Fruit fly (Drosophila melanogaster): ENCODE results near the gene CG3437.
A peak's percentile ranks its signal among the peaks of the same experiment; 100 is the strongest.

CG3437 gene

DNA sequence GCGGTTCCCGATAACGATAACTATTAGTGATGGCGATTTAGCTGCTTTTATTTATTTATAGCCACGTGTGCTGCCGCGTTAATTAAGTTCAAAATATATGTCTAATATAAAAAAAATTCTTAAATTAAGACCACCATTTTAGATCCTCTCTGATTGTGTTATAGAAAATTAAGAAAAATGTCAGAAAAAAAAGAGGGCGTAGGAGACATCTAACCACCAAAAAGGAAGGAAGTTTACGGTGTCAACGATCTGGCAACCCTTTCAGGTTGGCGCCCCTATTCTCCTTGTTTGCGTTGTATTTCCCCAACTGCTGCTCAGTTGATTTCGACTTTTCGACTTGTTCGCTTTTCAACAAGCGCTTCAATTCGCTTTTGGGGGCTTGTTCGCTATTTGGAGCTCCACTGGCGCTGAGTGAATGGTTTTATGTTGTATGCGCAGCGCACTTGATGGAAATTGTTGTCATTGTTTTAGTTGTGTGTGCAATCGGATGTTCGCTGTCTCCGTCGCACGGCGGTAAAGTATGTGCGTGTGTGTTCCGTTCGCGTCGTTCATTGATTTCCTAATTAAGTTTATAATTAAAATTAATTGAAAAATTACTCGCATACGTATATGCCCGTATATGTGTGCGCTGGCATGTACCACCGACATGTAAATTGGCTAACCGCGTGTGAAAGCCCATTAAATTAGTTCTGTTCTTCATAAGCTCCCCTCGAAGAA, 3.5 kb upstream of the CG3437 start, which contains the start of the genes CG3434 and CG44838 (continued):
- TF ChIP-seq Spps (tag; optimal IDR thresholded peaks at IDR 0.05) (peak; percentile 64), CG34224 (GFP tag; IDR thresholded peaks at IDR 0.05; ENCODE audit: partially characterized antibody) (0 out of 3 replicates have a peak, but pooled peaks have one; percentile 34), Med (GFP tag) (peak; percentile 92), yki (optimal IDR thresholded peaks at IDR 0.05) (no peak), gfzf (GFP tag; optimal IDR thresholded peaks at IDR 0.05) (peak; percentile 16), CG3281 (GFP tag; optimal IDR thresholded peaks at IDR 0.05) (peak; percentile 79), dan (GFP tag; IDR thresholded peaks at IDR 0.05) (no peak), sna (GFP tag; IDR thresholded peaks at IDR 0.05; ENCODE audit: partially characterized antibody) (no peak), ac (GFP tag; optimal IDR thresholded peaks at IDR 0.05) (no peak), crc (GFP tag; optimal IDR thresholded peaks at IDR 0.05) (peak; percentile 39), CG31224 (GFP tag; IDR thresholded peaks at IDR 0.05) (no peak; the same call in 1 of the 2 replicates), Atf6 (GFP tag; IDR thresholded peaks at IDR 0.05) (peak; percentile 63; the same call in 1 of the 2 replicates), CG11085 (GFP tag; IDR thresholded peaks at IDR 0.05) (peak; percentile 62; the same call in 1 of the 2 replicates), otp (GFP tag; IDR thresholded peaks at IDR 0.05) (peak; percentile 72; the same call in 2 of the 3 replicates), Bteb2 (GFP tag; optimal IDR thresholded peaks at IDR 0.05) (peak; percentile 72), Meics (GFP tag; optimal IDR thresholded peaks at IDR 0.05) (peak; percentile 82), Dfd (GFP tag; optimal IDR thresholded peaks at IDR 0.05) (no peak), CG8359 (GFP tag; optimal IDR thresholded peaks at IDR 0.05; ENCODE audit: borderline replicate concordance) (no peak), CG9797 (GFP tag; optimal IDR thresholded peaks at IDR 0.05) (peak; percentile 25), Camta (GFP tag; optimal IDR thresholded peaks at IDR 0.05) (peak; percentile 35), btn (GFP tag; optimal IDR thresholded peaks at IDR 0.05) (peak; percentile 25), Nf-YB (GFP tag; optimal IDR thresholded peaks at IDR 0.05) (peak; percentile 72), CG8388 (GFP tag; optimal IDR thresholded peaks at IDR 0.05) (peak; percentile 75), trh (GFP tag; optimal IDR thresholded peaks at IDR 0.05) (peak; percentile 15), Lpt (GFP tag; optimal IDR thresholded peaks at IDR 0.05) (no peak), Xrp1 (GFP tag; IDR thresholded peaks at IDR 0.05) (peak; percentile 86), E2f2 (GFP tag; IDR thresholded peaks at IDR 0.05) (peak; percentile 78), Max (GFP tag; optimal IDR thresholded peaks at IDR 0.05) (peak; percentile 88), Hey (tag; optimal IDR thresholded peaks at IDR 0.05) (peak; percentile 9), nerfin-1 (tag; optimal IDR thresholded peaks at IDR 0.05) (peak; percentile 68), kay (GFP tag; optimal IDR thresholded peaks at IDR 0.05) (peak; percentile 61), sens-2 (GFP tag; IDR thresholded peaks at IDR 0.05) (no peak), CG11723 (GFP tag; optimal IDR thresholded peaks at IDR 0.05) (peak; percentile 64), bcd (GFP tag; optimal IDR thresholded peaks at IDR 0.05) (peak; percentile 78), ro (GFP tag; IDR thresholded peaks at IDR 0.05) (no peak), Stat92E (GFP tag; optimal IDR thresholded peaks at IDR 0.05) (peak in 1 of 3 experiments; percentile 54), CG34422 (GFP tag; IDR thresholded peaks at IDR 0.05) (peak; percentile 42; the same call in 1 of the 3 replicates), jumu (GFP tag; optimal IDR thresholded peaks at IDR 0.05) (peak; percentile 73), sima (GFP tag; optimal IDR thresholded peaks at IDR 0.05) (peak; percentile 29), sc (optimal IDR thresholded peaks at IDR 0.05) (no peak), sc (GFP tag; optimal IDR thresholded peaks at IDR 0.05) (peak; percentile 70), Ssrp (tag; optimal IDR thresholded peaks at IDR 0.05) (peak; percentile 75), inv (GFP tag; IDR thresholded peaks at IDR 0.05; ENCODE audit: partially characterized antibody) (no peak), Adf1 (GFP tag; IDR thresholded peaks at IDR 0.05) (peak; percentile 62), row (GFP tag; IDR thresholded peaks at IDR 0.05) (peak; percentile 94), MBD-R2 (GFP tag; IDR thresholded peaks at IDR 0.05) (peak; percentile 74), lbe (GFP tag; optimal IDR thresholded peaks at IDR 0.05) (peak; percentile 47), HLH4C (GFP tag; IDR thresholded peaks at IDR 0.05; ENCODE audit: partially characterized antibody) (peak; percentile 44; the same call in 1 of the 3 replicates), ash1 (GFP tag; optimal IDR thresholded peaks at IDR 0.05) (no peak), CG15479 (GFP tag; optimal IDR thresholded peaks at IDR 0.05) (peak; percentile 19)
